Worm (Caenorhabditis elegans): ENCODE results near the gene fln-1.

fln-1 gene

DNA sequence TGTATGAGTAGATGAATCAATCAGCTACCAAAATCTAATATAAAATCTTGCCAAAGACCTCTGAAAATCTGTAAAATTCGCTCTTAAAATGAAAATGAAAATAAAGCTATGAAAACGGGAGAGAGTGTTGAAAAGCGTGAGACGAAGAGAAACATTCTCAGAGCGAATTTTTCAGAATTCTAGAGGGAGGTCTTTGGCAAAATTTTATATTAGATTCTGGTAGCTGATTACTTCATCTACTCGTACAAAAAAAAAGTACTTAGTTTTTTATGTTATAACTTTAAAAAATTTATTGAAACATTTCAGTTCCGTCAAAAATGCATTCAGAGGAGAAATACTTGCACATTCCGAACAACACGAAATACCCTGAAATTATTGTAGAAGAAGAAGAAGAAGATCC, 51.1 kb downstream of the fln-1 start, which contains the start of gene drl-1 (continued):
- no peak for TF ChIP-seq hrde-1 (tag; optimal IDR thresholded peaks at IDR 0.05; ENCODE audit: borderline replicate concordance)

DNA sequence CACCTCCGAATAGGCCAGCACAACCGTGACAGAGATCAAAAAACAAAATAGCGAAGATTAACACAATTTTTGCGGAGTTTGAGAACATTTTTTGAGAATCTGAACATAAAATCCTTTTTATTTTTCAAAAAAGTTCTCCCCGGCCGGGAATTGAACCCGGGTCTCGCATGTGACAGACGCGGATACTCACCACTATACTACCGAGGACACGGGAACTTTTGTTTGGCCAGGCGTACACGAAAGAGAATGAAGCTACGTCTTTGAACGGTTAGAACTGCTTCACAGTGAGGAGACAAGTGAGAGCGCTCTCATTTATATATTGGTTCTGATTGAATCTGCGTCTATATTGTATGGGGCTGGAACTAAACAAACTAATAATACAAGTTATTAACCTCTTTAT, 53.3 kb downstream of the fln-1 start, which contains the start of gene grl-26:
grl-26 (minus strand) TSS at position 318 of the 400 bp plus-strand sequence.
- TF ChIP-seq ceh-79 (tag; optimal IDR thresholded peaks at IDR 0.05) (peak; percentile 64), hrde-1 (tag; optimal IDR thresholded peaks at IDR 0.05; ENCODE audit: borderline replicate concordance) (no peak), Y95B8A.8 (GFP tag; IDR thresholded peaks at IDR 0.05) (no peak), ekl-4 (GFP tag; IDR thresholded peaks at IDR 0.05) (peak; percentile 65; the same call in 1 of the 2 replicates), ztf-6 (GFP tag; IDR thresholded peaks at IDR 0.05) (no peak), unc-62 (GFP tag; optimal IDR thresholded peaks at IDR 0.05) (no peak), unc-130 (GFP tag; optimal IDR thresholded peaks at IDR 0.05) (no peak), egl-44 (GFP tag; IDR thresholded peaks at IDR 0.05) (0 out of 2 replicates have a peak, but pooled peaks have one; percentile 62), C17E4.6 (GFP tag; IDR thresholded peaks at IDR 0.05) (no peak), akir-1 (GFP tag; optimal IDR thresholded peaks at IDR 0.05) (no peak), K12H6.12 (tag; optimal IDR thresholded peaks at IDR 0.05) (peak; percentile 36), tlf-1 (GFP tag; optimal IDR thresholded peaks at IDR 0.05) (peak; percentile 32), aptf-2 (GFP tag; conservative IDR thresholded peaks at IDR 0.05) (no peak), F10E7.11 (tag; optimal IDR thresholded peaks at IDR 0.05) (no peak), attf-6 (GFP tag; IDR thresholded peaks at IDR 0.05) (no peak), snpc-1.3 (tag; optimal IDR thresholded peaks at IDR 0.05; ENCODE audit: insufficient read depth) (peak; percentile 52), somi-1 (GFP tag; optimal IDR thresholded peaks at IDR 0.05) (peak; percentile 58), nfya-1 (tag; optimal IDR thresholded peaks at IDR 0.05; ENCODE audit: borderline replicate concordance, insufficient read depth) (no peak), nhr-80 (tag; optimal IDR thresholded peaks at IDR 0.05) (peak; percentile 43), rpc-1 (optimal IDR thresholded peaks at IDR 0.05) (peak; percentile 93), rpc-1 (tag; optimal IDR thresholded peaks at IDR 0.05) (peak; percentile 96), dox-1 (GFP tag; IDR thresholded peaks at IDR 0.05) (peak; percentile 82), let-526 (GFP tag; IDR thresholded peaks at IDR 0.05) (peak; percentile 73; the same call in 1 of the 2 replicates), B0336.3 (GFP tag; IDR thresholded peaks at IDR 0.05) (peak; percentile 24; the same call in 1 of the 2 replicates), tbx-9 (tag; optimal IDR thresholded peaks at IDR 0.05; ENCODE audit: borderline replicate concordance) (no peak), lin-54 (GFP tag; optimal IDR thresholded peaks at IDR 0.05) (peak; percentile 58), ZK185.1 (tag; optimal IDR thresholded peaks at IDR 0.05; ENCODE audit: poor library complexity, severe bottlenecking) (peak; percentile 79), nhr-27 (tag; optimal IDR thresholded peaks at IDR 0.05) (no peak), dpl-1 (GFP tag; optimal IDR thresholded peaks at IDR 0.05) (no peak), madf-10 (tag; optimal IDR thresholded peaks at IDR 0.05) (peak; percentile 71), nhr-90 (tag; optimal IDR thresholded peaks at IDR 0.05) (peak; percentile 85), ztf-18 (tag; optimal IDR thresholded peaks at IDR 0.05) (peak; percentile 68), Y53G8AR.9 (GFP tag; conservative IDR thresholded peaks at IDR 0.05) (0 out of 2 replicates have a peak, but pooled peaks have one; percentile 29), Y79H2A.3 (GFP tag; conservative IDR thresholded peaks at IDR 0.05) (0 out of 2 replicates have a peak, but pooled peaks have one; percentile 22), F55B11.4 (tag; optimal IDR thresholded peaks at IDR 0.05; ENCODE audit: borderline replicate concordance, insufficient read depth) (no peak), Y53F4B.3 (GFP tag; IDR thresholded peaks at IDR 0.05) (0 out of 2 replicates have a peak, but pooled peaks have one; percentile 12), cebp-1 (GFP tag; IDR thresholded peaks at IDR 0.05) (no peak; the same call in 1 of the 2 replicates), cebp-1 (tag; optimal IDR thresholded peaks at IDR 0.05) (no peak), Y56A3A.18 (GFP tag; IDR thresholded peaks at IDR 0.05) (peak; percentile 85), F33H1.4 (GFP tag; IDR thresholded peaks at IDR 0.05) (no peak), cebp-2 (GFP tag; IDR thresholded peaks at IDR 0.05) (0 out of 2 replicates have a peak, but pooled peaks have one; percentile 68), egl-18 (GFP tag; IDR thresholded peaks at IDR 0.05) (0 out of 2 replicates have a peak, but pooled peaks have one; percentile 65), ceh-100 (GFP tag; IDR thresholded peaks at IDR 0.05) (peak; percentile 41; the same call in 1 of the 2 replicates), nhr-179 (tag; optimal IDR thresholded peaks at IDR 0.05) (no peak), F23B12.7 (tag; optimal IDR thresholded peaks at IDR 0.05; ENCODE audit: insufficient read depth) (peak; percentile 89), lin-35 (GFP tag; optimal IDR thresholded peaks at IDR 0.05) (no peak)

All from whole organism, young adult.